Fruit fly (Drosophila melanogaster) whole organism, pupa: Measurements from ENCODE around the gene CG13678.

ENCODE experiments used
- CG13204 ChIP-seq: fragments of 200-800 bp; sonication (Bioruptor generic); optimal IDR thresholded peaks from 2 replicates; lab custom pipeline; 2018; ENCODE audit warnings: missing biosample characterization, mild to moderate bottlenecking, missing genetic modification characterization, moderate library complexity
- CG14655 ChIP-seq: fragments of 200-800 bp; sonication (Bioruptor generic); optimal IDR thresholded peaks from 3 replicates; lab custom pipeline; 2017; ENCODE audit warnings: mild to moderate bottlenecking, missing biosample characterization, missing genetic modification reagents, missing genetic modification characterization
- CG34367 ChIP-seq: fragments of 200-800 bp; sonication (Bioruptor generic); optimal IDR thresholded peaks from 2 replicates; lab custom pipeline; 2018; ENCODE audit warnings: missing biosample characterization, mild to moderate bottlenecking, missing genetic modification characterization
- CG8301 ChIP-seq: fragments of 200-800 bp; sonication (Bioruptor generic); optimal IDR thresholded peaks from 2 replicates; lab custom pipeline; 2018; ENCODE audit warnings: missing biosample characterization, mild to moderate bottlenecking, missing genetic modification characterization
- EcR ChIP-seq: fragments of 200-800 bp; sonication (Bioruptor generic); optimal IDR thresholded peaks from 3 replicates; lab custom pipeline; 2019; ENCODE audit warnings: missing biosample characterization, missing genetic modification characterization, mild to moderate bottlenecking, moderate library complexity, missing genetic modification reagents
- Pif1A ChIP-seq: fragments of 200-800 bp; sonication (Bioruptor generic); optimal IDR thresholded peaks from 3 replicates; lab custom pipeline; 2016; ENCODE audit warnings: missing biosample characterization, missing genetic modification characterization
- Snoo ChIP-seq: fragments of 200-800 bp; sonication (Bioruptor generic); optimal IDR thresholded peaks from 3 replicates; lab custom pipeline; 2017; ENCODE audit warnings: missing biosample characterization, mild to moderate bottlenecking, missing genetic modification characterization, inconsistent platforms
- fd96Ca ChIP-seq: fragments of 200-800 bp; sonication (Bioruptor generic); IDR thresholded peaks from 3 replicates; pipeline ENCODE4 v1.3.6; 2022; ENCODE audit warnings: missing biosample characterization, missing genetic modification characterization

DNA sequence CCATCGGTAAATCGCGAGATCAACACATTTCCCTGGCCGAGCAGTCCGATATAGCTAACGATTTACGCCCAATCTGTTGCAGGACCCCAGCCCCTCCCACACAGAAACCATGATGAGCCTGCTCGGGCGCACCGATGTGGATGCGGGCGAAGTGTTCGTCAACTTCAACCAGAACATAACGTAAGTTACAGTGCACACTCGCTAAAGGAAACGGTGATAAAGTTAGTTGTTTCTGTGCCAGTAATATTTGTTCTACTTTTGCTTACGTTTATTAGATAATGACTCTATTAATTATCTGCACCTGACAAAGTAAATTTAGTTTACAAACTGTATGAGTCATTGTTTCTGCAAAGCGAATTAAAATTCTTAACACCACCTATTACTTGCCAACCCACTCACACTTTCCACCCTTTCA, 34.5 kb upstream of the CG13678 start:
- TF ChIP-seq CG34367, result no peak
- TF ChIP-seq CG8301 (tag; lab: Kevin White, UChicago), result no peak
- TF ChIP-seq fd96Ca (GFP tag; lab: Robert Waterston, UW), result no peak
- no peak for TF ChIP-seq Pif1A
- TF ChIP-seq CG13204 (GFP tag; lab: Kevin White, UChicago), result no peak
- TF ChIP-seq Snoo (tag; lab: Kevin White, UChicago), result no peak
- TF ChIP-seq EcR (GFP tag; lab: Kevin White, UChicago), result no peak
- TF ChIP-seq CG14655 (GFP tag; lab: Kevin White, UChicago), result no peak
